Worm (Caenorhabditis elegans) whole organism, L4/young adult: ENCODE results near the gene C08F11.17.

Experiments
- W03F9.2 ChIP-seq: fragments of 150-350 bp; optimal IDR thresholded peaks from 2 replicates; lab custom pipeline; 2014; ENCODE audit warnings: missing biosample characterization, missing genetic modification characterization
- him-1 ChIP-seq: sonication (generic microtip); optimal IDR thresholded peaks from 2 replicates; lab custom pipeline; 2016; ENCODE audit warnings: missing genotype, missing genetic modification reagents, missing genetic modification characterization, missing compliant biosample characterization

ce11 chrIV:13696900-13697299 is 46.8 kb upstream of the C08F11.17 start:
- TF ChIP-seq him-1 (tag; lab: Kevin White, UChicago) (no peak), W03F9.2 (tag; lab: Kevin White, UChicago) (no peak)
